Worm (Caenorhabditis elegans): ENCODE data around the gene C47E12.3.

C47E12.3 gene

ce11 chrIV:9969081-9969480 is 32.6 kb downstream of the C47E12.3 start, which contains the start of the genes kin-5 and C47E12.11:
kin-5 (minus strand) TSS chrIV:9969181.
C47E12.11 (plus strand) TSS chrIV:9969400.
- no peak for TF ChIP-seq snpc-4 (tag; optimal IDR thresholded peaks at IDR 0.05)
- TF ChIP-seq F37D6.2 (tag; optimal IDR thresholded peaks at IDR 0.05), result no peak
- TF ChIP-seq unc-62 (GFP tag; optimal IDR thresholded peaks at IDR 0.05 in 1 of 2), result no peak
- TF ChIP-seq unc-62 (tag; optimal IDR thresholded peaks at IDR 0.05), result no peak
- no peak for TF ChIP-seq dmd-8 (GFP tag; IDR thresholded peaks at IDR 0.05)
- no peak for TF ChIP-seq pqm-1 (tag; optimal IDR thresholded peaks at IDR 0.05)
- TF ChIP-seq lin-38 (GFP tag; IDR thresholded peaks at IDR 0.05), result no peak
- TF ChIP-seq ZK337.2 (GFP tag; IDR thresholded peaks at IDR 0.05), result no peak
- TF ChIP-seq lin-1 (GFP tag; IDR thresholded peaks at IDR 0.05), result no peak

- TF ChIP-seq rbr-2 (tag; optimal IDR thresholded peaks at IDR 0.05) (no peak), dmd-9 (GFP tag; IDR thresholded peaks at IDR 0.05) (no peak), zip-11 (GFP tag; IDR thresholded peaks at IDR 0.05) (no peak), D1046.2 (GFP tag; IDR thresholded peaks at IDR 0.05) (no peak), daf-19 (GFP tag; conservative IDR thresholded peaks at IDR 0.05) (no peak), lin-15B (tag; optimal IDR thresholded peaks at IDR 0.05) (no peak), unc-39 (tag; optimal IDR thresholded peaks at IDR 0.05) (no peak), snpc-4 (tag; optimal IDR thresholded peaks at IDR 0.05) (no peak), fkh-10 (GFP tag; optimal IDR thresholded peaks at IDR 0.05) (no peak), madf-9 (GFP tag; conservative IDR thresholded peaks at IDR 0.05) (no peak), dpl-1 (GFP tag; optimal IDR thresholded peaks at IDR 0.05) (no peak), nhr-48 (tag; optimal IDR thresholded peaks at IDR 0.05) (no peak), jun-1 (tag; optimal IDR thresholded peaks at IDR 0.05) (no peak), ceh-62 (tag; optimal IDR thresholded peaks at IDR 0.05) (no peak), F26F4.8 (GFP tag; conservative IDR thresholded peaks at IDR 0.05) (no peak)
Observed at ce11 chrIV:9963945-9964344, 37.7 kb downstream of the C47E12.3 start, which contains the start of gene T13H10.2. T13H10.2 (plus strand) TSS chrIV:9964245.

- TF ChIP-seq saeg-2 (GFP tag; IDR thresholded peaks at IDR 0.05) (no peak), F44E2.7 (GFP tag; IDR thresholded peaks at IDR 0.05) (no peak), ZK546.5 (tag; optimal IDR thresholded peaks at IDR 0.05) (no peak), ceh-62 (tag; optimal IDR thresholded peaks at IDR 0.05) (no peak), nhr-237 (tag; optimal IDR thresholded peaks at IDR 0.05) (no peak), nhr-76 (tag; optimal IDR thresholded peaks at IDR 0.05) (no peak), madf-9 (GFP tag; conservative IDR thresholded peaks at IDR 0.05) (no peak), php-3 (GFP tag; IDR thresholded peaks at IDR 0.05) (no peak), T26A8.4 (GFP tag; IDR thresholded peaks at IDR 0.05) (no peak), lin-29 (GFP tag; IDR thresholded peaks at IDR 0.05) (no peak), unc-130 (GFP tag; optimal IDR thresholded peaks at IDR 0.05) (no peak), snpc-4 (tag; optimal IDR thresholded peaks at IDR 0.05) (no peak), zip-11 (GFP tag; IDR thresholded peaks at IDR 0.05) (no peak), madf-5 (GFP tag; IDR thresholded peaks at IDR 0.05) (no peak), unc-62 (GFP tag; optimal IDR thresholded peaks at IDR 0.05 in 1 of 2) (no peak), unc-62 (tag; optimal IDR thresholded peaks at IDR 0.05) (no peak)
Observed at ce11 chrIV:9953333-9953732, 48.3 kb downstream of the C47E12.3 start, which contains the start of gene gon-1. gon-1 (minus strand) TSS chrIV:9953433.
